Worm (Caenorhabditis elegans) whole organism, young adult: Measurements from ENCODE around the gene lir-2.
A peak's percentile ranks its signal among the peaks of the same experiment; 100 is the strongest.

Source experiments
- B0261.1 ChIP-seq: sonication (generic microtip); optimal IDR thresholded peaks from 2 replicates; lab custom pipeline; 2016; ENCODE audit warnings: mild to moderate bottlenecking, missing genetic modification characterization, moderate library complexity, missing compliant biosample characterization
- B0336.3 ChIP-seq: fragments of 200-800 bp; sonication (Bioruptor generic); IDR thresholded peaks from 2 replicates; pipeline ENCODE4 v1.3.6; 2022; ENCODE audit warnings: missing genetic modification characterization, missing compliant biosample characterization
- C17E4.6 ChIP-seq: fragments of 200-800 bp; sonication (Bioruptor generic); IDR thresholded peaks from 2 replicates; pipeline ENCODE4 v1.3.6; 2022; ENCODE audit warnings: missing genetic modification reagents, missing genetic modification characterization, missing compliant biosample characterization
- D2030.7 ChIP-seq: fragments of 200-800 bp; sonication (Bioruptor generic); IDR thresholded peaks from 2 replicates; pipeline ENCODE4 v1.3.6; 2022; ENCODE audit warnings: missing genetic modification reagents, missing genetic modification characterization, missing compliant biosample characterization
- F10E7.11 ChIP-seq: sonication (generic microtip); optimal IDR thresholded peaks from 2 replicates; lab custom pipeline; 2017; ENCODE audit warnings: mild to moderate bottlenecking, missing genetic modification characterization, moderate library complexity, missing compliant biosample characterization
- F22D6.2 ChIP-seq: sonication (generic microtip); optimal IDR thresholded peaks from 2 replicates; lab custom pipeline; 2016; ENCODE audit warnings: mild to moderate bottlenecking, missing genetic modification characterization, missing compliant biosample characterization
- F39B2.1 ChIP-seq: fragments of 200-800 bp; sonication (Bioruptor generic); IDR thresholded peaks from 2 replicates; pipeline ENCODE4 v1.3.6; 2022; ENCODE audit warnings: missing genetic modification reagents, missing genetic modification characterization, missing compliant biosample characterization
- F49E8.2 ChIP-seq: sonication (generic microtip); optimal IDR thresholded peaks from 3 replicates; lab custom pipeline; 2017; ENCODE audit warnings: missing genetic modification characterization, mild to moderate bottlenecking, missing compliant biosample characterization, antibody characterized with exemption, moderate library complexity; ENCODE audit not compliant: insufficient read depth
- F57A8.1 ChIP-seq: fragments of 200-800 bp; sonication (Bioruptor generic); optimal IDR thresholded peaks from 2 replicates; lab custom pipeline; 2018; ENCODE audit warnings: mild to moderate bottlenecking, missing genetic modification characterization, moderate library complexity, missing compliant biosample characterization
- T07F8.4 ChIP-seq: sonication (generic microtip); optimal IDR thresholded peaks from 2 replicates; lab custom pipeline; 2016; ENCODE audit warnings: mild to moderate bottlenecking, missing genetic modification characterization, moderate library complexity, missing compliant biosample characterization
- Y53G8AR.9 ChIP-seq: fragments of 200-800 bp; sonication (Bioruptor generic); conservative IDR thresholded peaks from 2 replicates; pipeline ENCODE4 v1.3.6; 2022; ENCODE audit warnings: missing genetic modification reagents, missing genetic modification characterization, missing compliant biosample characterization
- Y79H2A.3 ChIP-seq: fragments of 200-800 bp; sonication (Bioruptor generic); conservative IDR thresholded peaks from 2 replicates; pipeline ENCODE4 v1.3.6; 2022; ENCODE audit warnings: missing genetic modification reagents, missing genetic modification characterization, missing compliant biosample characterization
- Y95B8A.8 ChIP-seq: fragments of 200-800 bp; sonication (Bioruptor generic); IDR thresholded peaks from 2 replicates; pipeline ENCODE4 v1.3.6; 2022; ENCODE audit warnings: missing genetic modification reagents, missing genetic modification characterization, missing compliant biosample characterization
- aptf-2 ChIP-seq: fragments of 200-800 bp; sonication (Bioruptor generic); conservative IDR thresholded peaks from 2 replicates; pipeline ENCODE4 v1.3.6; 2022; ENCODE audit warnings: missing genetic modification reagents, missing genetic modification characterization, missing compliant biosample characterization
- ceh-100 ChIP-seq: fragments of 200-800 bp; sonication (Bioruptor generic); IDR thresholded peaks from 2 replicates; pipeline ENCODE4 v1.3.6; 2022; ENCODE audit warnings: missing genetic modification reagents, missing genetic modification characterization, missing compliant biosample characterization
- ceh-58 ChIP-seq: fragments of 200-800 bp; sonication (Bioruptor generic); IDR thresholded peaks from 2 replicates; pipeline ENCODE4 v1.3.6; 2022; ENCODE audit warnings: missing genetic modification characterization, missing compliant biosample characterization
- die-1 ChIP-seq: sonication (generic microtip); optimal IDR thresholded peaks from 2 replicates; lab custom pipeline; 2016; ENCODE audit warnings: missing genotype, mild to moderate bottlenecking, missing genetic modification characterization, missing compliant biosample characterization
- fkh-3 ChIP-seq: sonication (generic microtip); optimal IDR thresholded peaks from 2 replicates; lab custom pipeline; 2016; ENCODE audit warnings: mild to moderate bottlenecking, missing genetic modification characterization, missing compliant biosample characterization
- hlh-12 ChIP-seq: sonication (generic microtip); optimal IDR thresholded peaks from 2 replicates; lab custom pipeline; 2016; ENCODE audit warnings: missing genetic modification characterization, missing compliant biosample characterization
- hlh-26 ChIP-seq: fragments of 200-800 bp; sonication (Bioruptor generic); conservative IDR thresholded peaks from 2 replicates; pipeline ENCODE4 v1.3.6; 2022; ENCODE audit warnings: missing genetic modification reagents, missing genetic modification characterization, missing compliant biosample characterization
- hmg-20 ChIP-seq: fragments of 200-800 bp; sonication (Bioruptor generic); IDR thresholded peaks from 2 replicates; pipeline ENCODE4 v1.3.6; 2022; ENCODE audit warnings: missing genetic modification reagents, missing genetic modification characterization, missing compliant biosample characterization
- lin-26 ChIP-seq: fragments of 200-800 bp; sonication (Bioruptor generic); IDR thresholded peaks from 2 replicates; pipeline ENCODE4 v1.3.6; 2022; ENCODE audit warnings: missing genetic modification reagents, missing genetic modification characterization, missing compliant biosample characterization
- lin-40 ChIP-seq: sonication (generic microtip); optimal IDR thresholded peaks from 2 replicates; lab custom pipeline; 2016; ENCODE audit warnings: missing genetic modification characterization, mild to moderate bottlenecking, missing compliant biosample characterization, missing genotype, missing genetic modification reagents
- lir-1 ChIP-seq: fragments of 200-800 bp; sonication (Bioruptor generic); conservative IDR thresholded peaks from 2 replicates; pipeline ENCODE4 v1.3.6; 2022; ENCODE audit warnings: missing genetic modification reagents, missing genetic modification characterization, missing compliant biosample characterization
- mes-4 ChIP-seq: sonication (generic microtip); optimal IDR thresholded peaks from 2 replicates; lab custom pipeline; 2016; ENCODE audit warnings: missing genotype, missing genetic modification characterization, missing compliant biosample characterization
- nfya-1 ChIP-seq: sonication (generic microtip); optimal IDR thresholded peaks from 2 replicates; lab custom pipeline; 2017; ENCODE audit warnings: antibody characterized with exemption, missing compliant biosample characterization, missing genetic modification characterization, borderline replicate concordance; ENCODE audit not compliant: insufficient read depth
- nfyb-1 ChIP-seq: fragments of 200-800 bp; sonication (Bioruptor generic); IDR thresholded peaks from 2 replicates; pipeline ENCODE4 v1.3.6; 2022; ENCODE audit warnings: missing genetic modification reagents, missing genetic modification characterization, missing compliant biosample characterization
- pbrm-1 ChIP-seq: fragments of 200-800 bp; sonication (Bioruptor generic); IDR thresholded peaks from 2 replicates; pipeline ENCODE4 v1.3.6; 2022; ENCODE audit warnings: missing genetic modification reagents, missing genetic modification characterization, missing compliant biosample characterization
- repo-1 ChIP-seq: sonication (generic microtip); optimal IDR thresholded peaks from 2 replicates; lab custom pipeline; 2017; ENCODE audit warnings: mild to moderate bottlenecking, missing genetic modification characterization, missing compliant biosample characterization
- rpc-1 ChIP-seq, 2 experiments: fragments of 150-350 bp in 1 of 2; sonication (generic microtip) in 1 of 2; optimal IDR thresholded peaks; 2 replicates each; lab custom pipeline; 2014 to 2018; ENCODE audit warnings: missing biosample characterization in 1 of 2, missing genetic modification characterization in 1 of 2, missing genetic modification reagents in 1 of 2, missing genotype in 1 of 2
- sea-2 ChIP-seq: fragments of 200-800 bp; sonication (Bioruptor generic); IDR thresholded peaks from 2 replicates; pipeline ENCODE4 v1.3.6; 2022; ENCODE audit warnings: missing genetic modification characterization, missing compliant biosample characterization
- tlf-1 ChIP-seq: fragments of 200-800 bp; sonication (Bioruptor generic); optimal IDR thresholded peaks from 2 replicates; lab custom pipeline; 2018; ENCODE audit warnings: mild to moderate bottlenecking, missing genetic modification characterization, missing compliant biosample characterization
- unc-62 ChIP-seq: fragments of 150-350 bp; optimal IDR thresholded peaks from 2 replicates; lab custom pipeline; 2014; ENCODE audit warnings: missing biosample characterization, missing genetic modification reagents, missing genetic modification characterization
- zfh-2 ChIP-seq: fragments of 200-800 bp; sonication (Bioruptor generic); conservative IDR thresholded peaks from 2 replicates; pipeline ENCODE4 v1.3.6; 2022; ENCODE audit warnings: missing genetic modification reagents, missing genetic modification characterization, missing compliant biosample characterization
- ztf-18 ChIP-seq: sonication (generic microtip); optimal IDR thresholded peaks from 2 replicates; lab custom pipeline; 2016; ENCODE audit warnings: missing genotype, mild to moderate bottlenecking, missing genetic modification characterization, missing compliant biosample characterization
- ztf-25 ChIP-seq: fragments of 200-800 bp; sonication (Bioruptor generic); IDR thresholded peaks from 2 replicates; pipeline ENCODE4 v1.3.6; 2022; ENCODE audit warnings: missing genetic modification reagents, missing genetic modification characterization, missing compliant biosample characterization
- ztf-26 ChIP-seq: sonication (generic microtip); optimal IDR thresholded peaks from 2 replicates; lab custom pipeline; 2017; ENCODE audit warnings: missing genetic modification characterization, missing compliant biosample characterization

The lir-2 gene

ce11 chrII:7676307-7676905 is 9.3 kb downstream of the lir-2 start:
- TF ChIP-seq lir-1 (GFP tag; lab: Robert Waterston, UW) = no peak
- 0 out of 2 replicates have a peak, but pooled peaks have one; percentile 21 for TF ChIP-seq zfh-2

- TF ChIP-seq zfh-2 (0 out of 2 replicates have a peak, but pooled peaks have one; percentile 45), nfya-1 (tag; lab: Kevin White, UChicago) (no peak)
- TF ChIP-seq, all 124 proteins: peak for 1
Observed at ce11 chrII:7678512-7678911, 11.4 kb downstream of the lir-2 start.

ce11 chrII:7679499-7680012 is 12.5 kb downstream of the lir-2 start:
- TF ChIP-seq F10E7.11 (tag; lab: Kevin White, UChicago) (no peak), F57A8.1 (GFP tag; lab: Kevin White, UChicago) (no peak), ztf-26 (tag; lab: Kevin White, UChicago) (no peak), D2030.7 (GFP tag; lab: Robert Waterston, UW) (no peak), hmg-20 (GFP tag; lab: Robert Waterston, UW) (no peak), rpc-1 (optimal IDR thresholded peaks at IDR 0.05; lab: Kevin White, UChicago) (no peak), rpc-1 (tag; optimal IDR thresholded peaks at IDR 0.05; lab: Kevin White, UChicago) (no peak), hlh-12 (tag; lab: Kevin White, UChicago) (no peak), ceh-58 (no peak), F49E8.2 (no peak), tlf-1 (GFP tag; lab: Kevin White, UChicago) (no peak), pbrm-1 (GFP tag; lab: Robert Waterston, UW) (no peak)

ce11 chrII:7681898-7682297 is 14.8 kb downstream of the lir-2 start, which contains the start of gene lin-26:
TSS of gene lin-26 (plus strand) at chrII:7682198.
- TF ChIP-seq die-1 (tag; lab: Kevin White, UChicago) (no peak), aptf-2 (GFP tag; lab: Robert Waterston, UW) (0 out of 2 replicates have a peak, but pooled peaks have one; percentile 9)

- TF ChIP-seq D2030.7 (GFP tag; lab: Robert Waterston, UW) (0 out of 2 replicates have a peak, but pooled peaks have one; percentile 18), sea-2 (GFP tag; lab: Robert Waterston, UW) (no peak), ztf-18 (tag; lab: Kevin White, UChicago) (no peak)
Observed at ce11 chrII:7682488-7682887, 15.4 kb downstream of the lir-2 start.

DNA sequence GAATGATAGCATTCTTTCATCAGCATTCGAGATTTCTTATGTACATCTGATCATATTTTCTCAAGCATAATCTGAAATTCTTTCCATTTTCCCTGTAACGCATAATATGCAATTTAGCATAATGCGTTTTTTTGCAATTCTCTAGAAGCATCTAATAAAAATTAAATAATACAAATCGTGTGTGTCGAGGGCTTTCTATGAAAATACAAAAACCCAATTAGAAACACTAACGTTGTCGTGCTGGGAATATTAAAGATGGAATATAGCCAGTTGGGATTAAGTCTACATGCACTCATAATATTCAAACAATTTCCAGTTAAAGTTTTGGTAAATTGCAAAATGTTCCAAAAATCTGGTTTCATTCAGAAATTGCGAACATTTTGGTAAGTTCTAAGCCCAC is 17.5 kb downstream of the lir-2 start, which contains the start of gene F18A1.1:
Gene F18A1.1, plus strand, starts transcription at position 301 of the 400 bp plus-strand sequence.
- TF ChIP-seq hlh-26 (no peak), B0261.1 (tag; lab: Kevin White, UChicago) (no peak), nfya-1 (tag; lab: Kevin White, UChicago) (no peak), Y79H2A.3 (GFP tag; lab: Robert Waterston, UW) (no peak), C17E4.6 (no peak), Y53G8AR.9 (GFP tag; lab: Robert Waterston, UW) (no peak), T07F8.4 (tag; lab: Kevin White, UChicago) (no peak), fkh-3 (no peak), F22D6.2 (tag; lab: Kevin White, UChicago) (no peak), lin-40 (tag; lab: Kevin White, UChicago) (no peak), ceh-100 (no peak), repo-1 (tag; lab: Kevin White, UChicago) (no peak), unc-62 (GFP tag; lab: Kevin White, UChicago) (no peak), ztf-25 (GFP tag; lab: Robert Waterston, UW) (no peak), B0336.3 (GFP tag; lab: Robert Waterston, UW) (no peak), nfyb-1 (GFP tag; lab: Robert Waterston, UW) (no peak), lin-26 (GFP tag; lab: Robert Waterston, UW) (no peak), Y95B8A.8 (no peak), F39B2.1 (no peak), mes-4 (tag; lab: Kevin White, UChicago) (no peak)
